Fruit fly (Drosophila melanogaster) whole organism, embryonic: ENCODE results near the gene Muc4B.
A peak's percentile ranks its signal among the peaks of the same experiment; 100 is the strongest.

Experiments
- Ada2b ChIP-seq: fragments of 200-800 bp; sonication (Bioruptor generic); IDR thresholded peaks from 2 replicates; pipeline ENCODE4 v1.3.6; 2022; ENCODE audit warnings: missing biosample characterization, missing genetic modification characterization
- Adf1 ChIP-seq: fragments of 200-800 bp; sonication (Bioruptor generic); IDR thresholded peaks from 2 replicates; pipeline ENCODE4 v1.3.6; 2022; ENCODE audit warnings: missing biosample characterization, missing genetic modification characterization
- Bgb ChIP-seq: fragments of 200-800 bp; sonication (Bioruptor generic); IDR thresholded peaks from 2 replicates; pipeline ENCODE4 v1.3.6; 2022; ENCODE audit warnings: missing biosample characterization, missing genetic modification characterization; ENCODE audit not compliant: partially characterized antibody
- Blimp-1 ChIP-seq: fragments of 200-800 bp; sonication (Bioruptor generic); optimal IDR thresholded peaks from 3 replicates; lab custom pipeline; 2018; ENCODE audit warnings: missing biosample characterization, missing genetic modification characterization, mild to moderate bottlenecking, moderate library complexity, missing genetic modification reagents
- CG10147 ChIP-seq: fragments of 200-800 bp; sonication (Bioruptor generic); optimal IDR thresholded peaks from 2 replicates; lab custom pipeline; 2019; ENCODE audit warnings: missing biosample characterization, mild to moderate bottlenecking, missing genetic modification characterization, moderate library complexity
- CG11247 ChIP-seq: fragments of 200-800 bp; sonication (Bioruptor generic); IDR thresholded peaks from 2 replicates; pipeline ENCODE4 v1.3.6; 2022; ENCODE audit warnings: missing biosample characterization, missing genetic modification characterization
- CG11560 ChIP-seq: fragments of 200-800 bp; sonication (Bioruptor generic); IDR thresholded peaks from 3 replicates; pipeline ENCODE4 v1.3.6; 2022; ENCODE audit warnings: missing biosample characterization, missing genetic modification characterization
- CG16779 ChIP-seq: fragments of 200-800 bp; sonication (Bioruptor generic); IDR thresholded peaks from 2 replicates; pipeline ENCODE4 v1.3.6; 2022; ENCODE audit warnings: missing biosample characterization, missing genetic modification characterization
- CG16863 ChIP-seq: fragments of 200-800 bp; sonication (Bioruptor generic); optimal IDR thresholded peaks from 3 replicates; lab custom pipeline; 2016; ENCODE audit warnings: missing biosample characterization, missing genetic modification characterization
- CG17328 ChIP-seq: fragments of 200-800 bp; sonication (Bioruptor generic); IDR thresholded peaks from 2 replicates; pipeline ENCODE4 v1.3.6; 2022; ENCODE audit warnings: missing biosample characterization, missing genetic modification characterization
- CG18262 ChIP-seq: fragments of 200-800 bp; optimal IDR thresholded peaks from 3 replicates; lab custom pipeline; 2019; ENCODE audit warnings: missing biosample characterization, mild to moderate bottlenecking, missing genetic modification characterization, moderate library complexity
- CG2712 ChIP-seq: fragments of 200-800 bp; optimal IDR thresholded peaks from 3 replicates; lab custom pipeline; 2019; ENCODE audit warnings: missing biosample characterization, mild to moderate bottlenecking, missing genetic modification characterization, moderate library complexity
- CG31365 ChIP-seq: fragments of 200-800 bp; sonication (Bioruptor generic); optimal IDR thresholded peaks from 2 replicates; lab custom pipeline; 2018; ENCODE audit warnings: missing biosample characterization, mild to moderate bottlenecking, missing genetic modification characterization
- CG7271 ChIP-seq: fragments of 200-800 bp; sonication (Bioruptor generic); optimal IDR thresholded peaks from 2 replicates; lab custom pipeline; 2018; ENCODE audit warnings: missing biosample characterization, mild to moderate bottlenecking, missing genetic modification characterization, moderate library complexity
- CG7372 ChIP-seq: fragments of 200-800 bp; sonication (Bioruptor generic); IDR thresholded peaks from 2 replicates; pipeline ENCODE4 v1.3.6; 2022; ENCODE audit warnings: missing biosample characterization, missing genetic modification characterization
- CG8089 ChIP-seq: fragments of 200-800 bp; sonication (Bioruptor generic); optimal IDR thresholded peaks from 3 replicates; lab custom pipeline; 2016; ENCODE audit warnings: missing biosample characterization, missing genetic modification characterization
- CG9727 ChIP-seq: fragments of 200-800 bp; sonication (Bioruptor generic); optimal IDR thresholded peaks from 3 replicates; lab custom pipeline; 2017; ENCODE audit warnings: missing biosample characterization, mild to moderate bottlenecking, missing genetic modification characterization
- E2f2 ChIP-seq: fragments of 200-800 bp; sonication (Bioruptor generic); IDR thresholded peaks from 2 replicates; pipeline ENCODE4 v1.3.6; 2022; ENCODE audit warnings: missing biosample characterization, missing genetic modification characterization
- Ets65A ChIP-seq: fragments of 200-800 bp; sonication (Bioruptor generic); peaks from one replicate; lab custom pipeline; 2016; ENCODE audit warnings: missing biosample characterization, missing genetic modification characterization
- HLH3B ChIP-seq: fragments of 200-800 bp; sonication (Bioruptor generic); IDR thresholded peaks from 2 replicates; pipeline ENCODE4 v1.3.6; 2022; ENCODE audit warnings: missing biosample characterization, missing genetic modification characterization
- Hr39 ChIP-seq: fragments of >200 bp; optimal IDR thresholded peaks from 2 replicates; lab custom pipeline; 2017
- Hr51 ChIP-seq, 2 experiments: fragments of 200-800 bp; sonication (Bioruptor generic); optimal IDR thresholded peaks; 2 replicates in 1 of 2; 3 replicates in 1 of 2; lab custom pipeline; 2016 to 2018; ENCODE audit warnings: missing biosample characterization in 2 of 2, missing genetic modification characterization in 2 of 2, mild to moderate bottlenecking in 1 of 2, moderate library complexity in 1 of 2
- Max ChIP-seq: fragments of 200-800 bp; sonication (Bioruptor generic); optimal IDR thresholded peaks from 2 replicates; lab custom pipeline; 2016; ENCODE audit warnings: missing biosample characterization, mild to moderate bottlenecking, missing genetic modification characterization
- Myb ChIP-seq: fragments of 200-800 bp; sonication (Bioruptor generic); optimal IDR thresholded peaks from 2 replicates; lab custom pipeline; 2016; ENCODE audit warnings: missing biosample characterization, missing genetic modification characterization
- NC2β ChIP-seq: fragments of 200-800 bp; sonication (Bioruptor generic); optimal IDR thresholded peaks from 2 replicates; lab custom pipeline; 2016; ENCODE audit warnings: missing biosample characterization, missing genetic modification characterization
- NK7.1 ChIP-seq: fragments of 200-800 bp; sonication (Bioruptor generic); optimal IDR thresholded peaks from 3 replicates; lab custom pipeline; 2016; ENCODE audit warnings: missing biosample characterization, missing genetic modification characterization
- NfI ChIP-seq: fragments of 200-800 bp; sonication (Bioruptor generic); optimal IDR thresholded peaks from 3 replicates; lab custom pipeline; 2018; ENCODE audit warnings: missing biosample characterization, mild to moderate bottlenecking, missing genetic modification characterization, moderate library complexity
- Oaz ChIP-seq: fragments of 200-800 bp; sonication (Bioruptor generic); IDR thresholded peaks from 2 replicates; pipeline ENCODE4 v1.3.6; 2022; ENCODE audit warnings: missing biosample characterization, missing genetic modification characterization
- Rfx ChIP-seq: fragments of 200-800 bp; sonication (Bioruptor generic); IDR thresholded peaks from 2 replicates; pipeline ENCODE4 v1.3.6; 2022; ENCODE audit warnings: missing biosample characterization, missing genetic modification characterization
- Six4 ChIP-seq: fragments of 200-800 bp; sonication (Bioruptor generic); optimal IDR thresholded peaks from 2 replicates; lab custom pipeline; 2016; ENCODE audit warnings: missing biosample characterization, missing genetic modification characterization
- bsh ChIP-seq, 2 experiments: fragments of 200-800 bp; sonication (Bioruptor generic); optimal IDR thresholded peaks; 2 replicates each; lab custom pipeline; 2017 to 2018; ENCODE audit warnings: mild to moderate bottlenecking in 2 of 2, missing biosample characterization in 2 of 2, missing genetic modification characterization in 2 of 2, moderate library complexity in 1 of 2
- chn ChIP-seq: fragments of 200-800 bp; sonication (Bioruptor generic); optimal IDR thresholded peaks from 2 replicates; lab custom pipeline; 2016; ENCODE audit warnings: missing biosample characterization, missing genetic modification characterization
- crc ChIP-seq: fragments of 200-800 bp; sonication (Bioruptor generic); optimal IDR thresholded peaks from 2 replicates; lab custom pipeline; 2016; ENCODE audit warnings: missing biosample characterization, missing genetic modification characterization
- dmrt11E ChIP-seq: fragments of 200-800 bp; sonication (Bioruptor generic); optimal IDR thresholded peaks from 3 replicates; lab custom pipeline; 2018; ENCODE audit warnings: missing biosample characterization, mild to moderate bottlenecking, missing genetic modification characterization, moderate library complexity
- ftz-f1 ChIP-seq: fragments of 200-800 bp; sonication (Bioruptor generic); optimal IDR thresholded peaks from 2 replicates; lab custom pipeline; 2016; ENCODE audit warnings: missing biosample characterization, missing genetic modification characterization
- fu2 ChIP-seq: fragments of 200-800 bp; sonication (Bioruptor generic); optimal IDR thresholded peaks from 2 replicates; lab custom pipeline; 2016; ENCODE audit warnings: missing biosample characterization, missing genetic modification characterization
- gt ChIP-seq: fragments of 200-800 bp; sonication (Bioruptor generic); IDR thresholded peaks from 2 replicates; pipeline ENCODE4 v1.3.6; 2022; ENCODE audit warnings: missing biosample characterization, missing genetic modification characterization
- insv ChIP-seq, 2 experiments: fragments of 200-800 bp; sonication (Bioruptor generic); optimal IDR thresholded peaks; 3 replicates each; lab custom pipeline; 2016 to 2018; ENCODE audit warnings: missing biosample characterization in 2 of 2, missing genetic modification characterization in 2 of 2
- inv ChIP-seq: fragments of 200-800 bp; sonication (Bioruptor generic); IDR thresholded peaks from 2 replicates; pipeline ENCODE4 v1.3.6; 2022; ENCODE audit warnings: missing biosample characterization, missing genetic modification characterization; ENCODE audit not compliant: partially characterized antibody
- kni ChIP-seq: fragments of 200-800 bp; sonication (Bioruptor generic); optimal IDR thresholded peaks from 3 replicates; lab custom pipeline; 2017; ENCODE audit warnings: mild to moderate bottlenecking, missing biosample characterization, missing genetic modification reagents, missing genetic modification characterization
- lbe ChIP-seq: fragments of 200-800 bp; sonication (Bioruptor generic); optimal IDR thresholded peaks from 2 replicates; lab custom pipeline; 2016; ENCODE audit warnings: missing biosample characterization, mild to moderate bottlenecking, missing genetic modification characterization
- lmd ChIP-seq: fragments of 200-800 bp; sonication (Bioruptor generic); IDR thresholded peaks from 2 replicates; pipeline ENCODE4 v1.3.6; 2022; ENCODE audit warnings: missing biosample characterization, missing genetic modification characterization
- rib ChIP-seq: fragments of 200-800 bp; sonication (Bioruptor generic); IDR thresholded peaks from 2 replicates; pipeline ENCODE4 v1.3.6; 2022; ENCODE audit warnings: missing biosample characterization, missing genetic modification characterization
- sd ChIP-seq: fragments of 200-800 bp; sonication (Bioruptor generic); optimal IDR thresholded peaks from 3 replicates; lab custom pipeline; 2018; ENCODE audit warnings: missing biosample characterization, mild to moderate bottlenecking, missing genetic modification characterization, moderate library complexity
- sens ChIP-seq: fragments of 200-800 bp; sonication (Bioruptor generic); peaks from one replicate; lab custom pipeline; 2016; ENCODE audit warnings: missing biosample characterization, missing genetic modification characterization
- sisA ChIP-seq: fragments of 200-800 bp; sonication (Bioruptor generic); IDR thresholded peaks from 2 replicates; pipeline ENCODE4 v1.3.6; 2022; ENCODE audit warnings: missing biosample characterization, missing genetic modification characterization
- tio ChIP-seq: fragments of 200-800 bp; sonication (Bioruptor generic); optimal IDR thresholded peaks from 2 replicates; lab custom pipeline; 2017; ENCODE audit warnings: missing biosample characterization, missing genetic modification characterization, inconsistent platforms
- trem ChIP-seq: fragments of 200-800 bp; optimal IDR thresholded peaks from 3 replicates; lab custom pipeline; 2019; ENCODE audit warnings: missing biosample characterization, mild to moderate bottlenecking, missing genetic modification characterization, moderate library complexity
- vvl ChIP-seq: fragments of 200-800 bp; sonication (Bioruptor generic); IDR thresholded peaks from 2 replicates; pipeline ENCODE4 v1.3.6; 2022; ENCODE audit warnings: missing biosample characterization, missing genetic modification characterization

The Muc4B gene

dm6 chrX:4248077-4248476 is 2.1 kb upstream of the Muc4B start, which contains the start of gene CG43135:
Gene CG43135, plus strand, starts transcription at chrX:4248377.
- no peak for TF ChIP-seq chn (GFP tag; lab: Kevin White, UChicago)
- no peak for TF ChIP-seq insv (GFP tag; optimal IDR thresholded peaks at IDR 0.05; lab: Kevin White, UChicago)
- TF ChIP-seq HLH3B (GFP tag; lab: Robert Waterston, UW), result no peak
- no peak for TF ChIP-seq dmrt11E (tag; lab: Kevin White, UChicago)
- no peak for TF ChIP-seq Max (GFP tag; lab: Kevin White, UChicago)
- no peak for TF ChIP-seq Six4 (GFP tag; lab: Kevin White, UChicago)
- no peak for TF ChIP-seq gt
- no peak for TF ChIP-seq vvl (GFP tag; lab: Robert Waterston, UW)
- no peak for TF ChIP-seq lmd (GFP tag; lab: Robert Waterston, UW)
- no peak for TF ChIP-seq Myb (GFP tag; lab: Kevin White, UChicago)

- TF ChIP-seq CG18262 (tag; lab: Kevin White, UChicago), result no peak
- no peak for TF ChIP-seq CG9727 (GFP tag; lab: Kevin White, UChicago)
- TF ChIP-seq CG8089, result no peak
- TF ChIP-seq tio (GFP tag; lab: Kevin White, UChicago), result no peak
- no peak for TF ChIP-seq trem
- no peak for TF ChIP-seq ftz-f1 (GFP tag; lab: Kevin White, UChicago)
- TF ChIP-seq NC2β (GFP tag; lab: Kevin White, UChicago), result no peak
- TF ChIP-seq Hr51 (GFP tag; optimal IDR thresholded peaks at IDR 0.05; lab: Kevin White, UChicago), result no peak
- TF ChIP-seq CG10147 (GFP tag; lab: Kevin White, UChicago), result no peak
- no peak for TF ChIP-seq CG16863 (GFP tag; lab: Kevin White, UChicago)
- no peak for TF ChIP-seq E2f2 (GFP tag; lab: Robert Waterston, UW)
- TF ChIP-seq fu2, result no peak
- TF ChIP-seq rib, result no peak
- no peak for TF ChIP-seq sd
- no peak for TF ChIP-seq CG31365 (tag; lab: Kevin White, UChicago)
- TF ChIP-seq bsh (GFP tag; optimal IDR thresholded peaks at IDR 0.05; lab: Kevin White, UChicago), result no peak
These were observed 1.1 kb upstream of the Muc4B start, which contains the start of gene CG43134 for dm6 chrX:4247013-4247412. Gene CG43134, plus strand, starts transcription at chrX:4247313.

dm6 chrX:4242726-4243125 is 3.2 kb downstream of the Muc4B start, which contains the start of gene Femcoat:
Gene Femcoat, minus strand, starts transcription at chrX:4242826.
- no peak for TF ChIP-seq crc (GFP tag; lab: Kevin White, UChicago)
- no peak for TF ChIP-seq CG2712 (tag; lab: Kevin White, UChicago)
- no peak for TF ChIP-seq kni (GFP tag; lab: Kevin White, UChicago)
- TF ChIP-seq inv (GFP tag; lab: Robert Waterston, UW), result no peak
- peak; percentile 71 for TF ChIP-seq Ets65A (GFP tag; lab: Kevin White, UChicago)
- TF ChIP-seq Blimp-1 (GFP tag; lab: Kevin White, UChicago), result no peak
- TF ChIP-seq NK7.1 (GFP tag; lab: Kevin White, UChicago), result no peak

dm6 chrX:4240146-4240545 is 5.8 kb downstream of the Muc4B start:
- TF ChIP-seq sens, result peak; percentile 39
- no peak for TF ChIP-seq Oaz (GFP tag; lab: Robert Waterston, UW)
- TF ChIP-seq Hr51 (GFP tag; optimal IDR thresholded peaks at IDR 0.05; lab: Kevin White, UChicago), result no peak
- no peak for TF ChIP-seq Ada2b (GFP tag; lab: Robert Waterston, UW)
- TF ChIP-seq Rfx, result 0 out of 2 replicates have a peak, but pooled peaks have one; percentile 10
- no peak for TF ChIP-seq lbe
- no peak for TF ChIP-seq NfI (GFP tag; lab: Kevin White, UChicago)
- TF ChIP-seq CG17328 (GFP tag; lab: Robert Waterston, UW), result no peak
- no peak for TF ChIP-seq CG7372 (GFP tag; lab: Robert Waterston, UW)
- TF ChIP-seq CG10147 (GFP tag; lab: Kevin White, UChicago), result no peak
- TF ChIP-seq CG11247, result no peak
- TF ChIP-seq kni (GFP tag; lab: Kevin White, UChicago), result no peak
- TF ChIP-seq CG11560 (tag; lab: Robert Waterston, UW), result no peak
- TF ChIP-seq Hr39 (lab: Kevin White, UChicago), result no peak
- no peak for TF ChIP-seq CG7271
- TF ChIP-seq Bgb (GFP tag; lab: Robert Waterston, UW), result no peak
- no peak for TF ChIP-seq sisA (GFP tag; lab: Robert Waterston, UW)
- TF ChIP-seq CG16779 (GFP tag; lab: Robert Waterston, UW), result no peak
- no peak for TF ChIP-seq Adf1 (GFP tag; lab: Robert Waterston, UW)
